Worm (Caenorhabditis elegans): ENCODE results near the gene asg-2.
A peak's percentile ranks its signal among the peaks of the same experiment; 100 is the strongest.

The asg-2 gene

ce11 chrX:6818036-6818488 lies 23.0 kb upstream of the asg-2 start, which contains the start of gene dhs-28 (continued):
- TF ChIP-seq hmg-1.1 (GFP tag; IDR thresholded peaks at IDR 0.05) (no peak), nhr-237 (tag; optimal IDR thresholded peaks at IDR 0.05) (no peak), Y75B8A.6 (GFP tag; IDR thresholded peaks at IDR 0.05) (no peak), zfp-2 (tag; optimal IDR thresholded peaks at IDR 0.05) (no peak), R02D3.7 (tag; optimal IDR thresholded peaks at IDR 0.05) (no peak), nhr-48 (tag; optimal IDR thresholded peaks at IDR 0.05) (peak; percentile 71), mep-1 (tag; optimal IDR thresholded peaks at IDR 0.05) (peak; percentile 47), pqm-1 (tag; optimal IDR thresholded peaks at IDR 0.05) (peak; percentile 44), F26F4.8 (GFP tag; conservative IDR thresholded peaks at IDR 0.05) (no peak), daf-8 (GFP tag; IDR thresholded peaks at IDR 0.05) (no peak), snpc-4 (tag; optimal IDR thresholded peaks at IDR 0.05) (no peak), lin-39 (tag; optimal IDR thresholded peaks at IDR 0.05) (no peak), spr-3 (GFP tag; optimal IDR thresholded peaks at IDR 0.05) (no peak), mxl-3 (GFP tag; optimal IDR thresholded peaks at IDR 0.05) (peak; percentile 14), vab-7 (GFP tag; IDR thresholded peaks at IDR 0.05) (no peak), nhr-102 (tag; optimal IDR thresholded peaks at IDR 0.05) (peak; percentile 6), mdl-1 (tag; optimal IDR thresholded peaks at IDR 0.05) (peak in 1 of 2 experiments; percentile 60), aly-2 (tag; optimal IDR thresholded peaks at IDR 0.05) (no peak)

- no peak for TF ChIP-seq nhr-77 (tag; optimal IDR thresholded peaks at IDR 0.05)
- TF ChIP-seq ceh-82 (tag; optimal IDR thresholded peaks at IDR 0.05) = no peak
- TF ChIP-seq set-16 (GFP tag; IDR thresholded peaks at IDR 0.05) = no peak
- TF ChIP-seq unc-62 (GFP tag; optimal IDR thresholded peaks at IDR 0.05 in 1 of 2) = peak in 1 of 2 experiments; percentile 94
- TF ChIP-seq unc-62 (tag; optimal IDR thresholded peaks at IDR 0.05) = no peak
- no peak for TF ChIP-seq ceh-28 (tag; optimal IDR thresholded peaks at IDR 0.05)
- TF ChIP-seq zip-11 (GFP tag; IDR thresholded peaks at IDR 0.05) = no peak
Measured at ce11 chrX:6819135-6819534, 21.9 kb upstream of the asg-2 start.

ce11 chrX:6819633-6820032 lies 21.4 kb upstream of the asg-2 start:
- TF ChIP-seq D1046.2 (GFP tag; IDR thresholded peaks at IDR 0.05) (no peak), dpl-1 (GFP tag; optimal IDR thresholded peaks at IDR 0.05) (no peak), hlh-11 (tag; optimal IDR thresholded peaks at IDR 0.05) (peak; percentile 28), pqm-1 (tag; optimal IDR thresholded peaks at IDR 0.05) (peak; percentile 72), nhr-25 (tag; optimal IDR thresholded peaks at IDR 0.05; ENCODE audit: borderline replicate concordance, insufficient read depth) (no peak), mes-2 (tag; optimal IDR thresholded peaks at IDR 0.05; ENCODE audit: poor library complexity, severe bottlenecking) (no peak), daf-16 (GFP tag; optimal IDR thresholded peaks at IDR 0.05) (no peak), daf-16 (tag; optimal IDR thresholded peaks at IDR 0.05) (peak; percentile 95), set-16 (GFP tag; IDR thresholded peaks at IDR 0.05) (no peak), zip-2 (tag; optimal IDR thresholded peaks at IDR 0.05) (no peak), F26F4.8 (GFP tag; conservative IDR thresholded peaks at IDR 0.05) (no peak), dmd-8 (GFP tag; IDR thresholded peaks at IDR 0.05) (no peak), nhr-41 (GFP tag; IDR thresholded peaks at IDR 0.05) (no peak), fkh-10 (GFP tag; optimal IDR thresholded peaks at IDR 0.05) (no peak), tag-97 (GFP tag; IDR thresholded peaks at IDR 0.05) (no peak), zfp-3 (GFP tag; conservative IDR thresholded peaks at IDR 0.05) (no peak), daf-8 (GFP tag; IDR thresholded peaks at IDR 0.05) (no peak), ceh-82 (tag; optimal IDR thresholded peaks at IDR 0.05) (no peak), saeg-2 (GFP tag; IDR thresholded peaks at IDR 0.05) (no peak), snpc-4 (tag; optimal IDR thresholded peaks at IDR 0.05) (no peak), ztf-7 (tag; optimal IDR thresholded peaks at IDR 0.05) (no peak), nhr-102 (tag; optimal IDR thresholded peaks at IDR 0.05) (no peak), nhr-48 (tag; optimal IDR thresholded peaks at IDR 0.05) (no peak), nhr-76 (tag; optimal IDR thresholded peaks at IDR 0.05) (no peak), lin-29 (GFP tag; IDR thresholded peaks at IDR 0.05) (no peak), skn-1 (tag; optimal IDR thresholded peaks at IDR 0.05) (no peak), lir-3 (tag; optimal IDR thresholded peaks at IDR 0.05) (no peak), pha-4 (GFP tag; IDR thresholded peaks at IDR 0.05) (no peak), pha-4 (tag; optimal IDR thresholded peaks at IDR 0.05) (no peak), nhr-11 (tag; optimal IDR thresholded peaks at IDR 0.05) (no peak), dmd-6 (GFP tag; IDR thresholded peaks at IDR 0.05) (peak; percentile 38; the same call in 1 of the 2 replicates), dve-1 (tag; optimal IDR thresholded peaks at IDR 0.05; ENCODE audit: insufficient read depth) (peak; percentile 21), mxl-3 (GFP tag; optimal IDR thresholded peaks at IDR 0.05) (no peak)
